Fruit fly (Drosophila melanogaster) whole organism, embryonic: ENCODE results near the gene CG7963.

Experiments used
- Bdp1 ChIP-seq: fragments of 200-800 bp; sonication (Bioruptor generic); optimal IDR thresholded peaks from 3 replicates; lab custom pipeline; 2016; ENCODE audit warnings: missing biosample characterization, missing genetic modification characterization
- Bteb2 ChIP-seq: fragments of 200-800 bp; sonication (Bioruptor generic); optimal IDR thresholded peaks from 2 replicates; lab custom pipeline; 2016; ENCODE audit warnings: missing biosample characterization, missing genetic modification characterization
- CG10565 ChIP-seq: fragments of 200-800 bp; sonication (Bioruptor generic); optimal IDR thresholded peaks from 3 replicates; lab custom pipeline; 2016; ENCODE audit warnings: missing biosample characterization, mild to moderate bottlenecking, missing genetic modification characterization
- CG11398 ChIP-seq: fragments of 200-800 bp; sonication (Bioruptor generic); optimal IDR thresholded peaks from 2 replicates; lab custom pipeline; 2016; ENCODE audit warnings: missing biosample characterization, missing genetic modification characterization
- CG13296 ChIP-seq: fragments of 200-800 bp; sonication (Bioruptor generic); optimal IDR thresholded peaks from 3 replicates; lab custom pipeline; 2018; ENCODE audit warnings: missing biosample characterization, mild to moderate bottlenecking, missing genetic modification characterization
- CG13624 ChIP-seq: fragments of 200-800 bp; sonication (Bioruptor generic); optimal IDR thresholded peaks from 2 replicates; lab custom pipeline; 2016; ENCODE audit warnings: missing biosample characterization, missing genetic modification characterization
- CG14860 ChIP-seq: fragments of 200-800 bp; sonication (Bioruptor generic); IDR thresholded peaks from 3 replicates; pipeline ENCODE4 v1.3.6; 2022; ENCODE audit warnings: missing biosample characterization, missing genetic modification characterization; ENCODE audit not compliant: partially characterized antibody
- CG15601 ChIP-seq: fragments of 200-800 bp; sonication (Bioruptor generic); optimal IDR thresholded peaks from 3 replicates; lab custom pipeline; 2019; ENCODE audit warnings: missing biosample characterization, mild to moderate bottlenecking, missing genetic modification characterization, moderate library complexity
- CG17385 ChIP-seq: fragments of 200-800 bp; sonication (Bioruptor generic); optimal IDR thresholded peaks from 3 replicates; lab custom pipeline; 2018; ENCODE audit warnings: missing biosample characterization, mild to moderate bottlenecking, missing genetic modification characterization
- CG17802 ChIP-seq: fragments of 200-800 bp; sonication (Bioruptor generic); optimal IDR thresholded peaks from 2 replicates; lab custom pipeline; 2018; ENCODE audit warnings: missing biosample characterization, mild to moderate bottlenecking, missing genetic modification characterization, moderate library complexity
- CG18011 ChIP-seq: fragments of 200-800 bp; sonication (Bioruptor generic); optimal IDR thresholded peaks from 2 replicates; lab custom pipeline; 2017; ENCODE audit warnings: missing biosample characterization, missing genetic modification characterization, mild to moderate bottlenecking, moderate library complexity, missing genotype
- CG18262 ChIP-seq: fragments of 200-800 bp; optimal IDR thresholded peaks from 3 replicates; lab custom pipeline; 2019; ENCODE audit warnings: missing biosample characterization, mild to moderate bottlenecking, missing genetic modification characterization, moderate library complexity
- CG18619 ChIP-seq: fragments of 200-800 bp; sonication (Bioruptor generic); optimal IDR thresholded peaks from 3 replicates; lab custom pipeline; 2017; ENCODE audit warnings: missing biosample characterization, mild to moderate bottlenecking, missing genetic modification characterization
- CG2120 ChIP-seq: fragments of 200-800 bp; sonication (Bioruptor generic); optimal IDR thresholded peaks from 3 replicates; lab custom pipeline; 2016; ENCODE audit warnings: missing biosample characterization, missing genetic modification characterization
- CG33213 ChIP-seq: fragments of 200-800 bp; sonication (Bioruptor generic); optimal IDR thresholded peaks from 3 replicates; lab custom pipeline; 2016; ENCODE audit warnings: missing biosample characterization, missing genetic modification characterization
- CG34422 ChIP-seq: fragments of 200-800 bp; sonication (Bioruptor generic); IDR thresholded peaks from 3 replicates; pipeline ENCODE4 v1.3.6; 2022; ENCODE audit warnings: missing biosample characterization, missing genetic modification characterization
- CG4617 ChIP-seq: fragments of 200-800 bp; sonication (Bioruptor generic); optimal IDR thresholded peaks from 3 replicates; lab custom pipeline; 2016; ENCODE audit warnings: missing biosample characterization, missing genetic modification characterization, borderline replicate concordance
- CG4730 ChIP-seq: fragments of 200-800 bp; sonication (Bioruptor generic); IDR thresholded peaks from 2 replicates; pipeline ENCODE4 v1.3.6; 2022; ENCODE audit warnings: missing biosample characterization, missing genetic modification characterization
- CG8478 ChIP-seq: fragments of >200 bp; optimal IDR thresholded peaks from 2 replicates; lab custom pipeline; 2018
- CG9932 ChIP-seq: fragments of 200-800 bp; sonication (Bioruptor generic); IDR thresholded peaks from 2 replicates; pipeline ENCODE4 v1.3.6; 2022; ENCODE audit warnings: missing biosample characterization, missing genetic modification characterization
- Dad ChIP-seq: fragments of 200-800 bp; sonication (Bioruptor generic); optimal IDR thresholded peaks from 3 replicates; lab custom pipeline; 2016; ENCODE audit warnings: missing biosample characterization, missing genetic modification characterization
- Dref ChIP-seq: fragments of 200-800 bp; sonication (Bioruptor generic); IDR thresholded peaks from 2 replicates; pipeline ENCODE4 v1.3.6; 2022; ENCODE audit warnings: missing biosample characterization, missing genetic modification characterization
- Ets65A ChIP-seq: fragments of 200-800 bp; sonication (Bioruptor generic); peaks from one replicate; lab custom pipeline; 2016; ENCODE audit warnings: missing biosample characterization, missing genetic modification characterization
- Hr78 ChIP-seq, 2 experiments: fragments of 200-800 bp in 1 of 2; fragments of >200 bp in 1 of 2; sonication (Bioruptor generic) in 1 of 2; optimal IDR thresholded peaks; 2 replicates each; lab custom pipeline; 2017 to 2019; ENCODE audit warnings: missing biosample characterization in 2 of 2, missing genetic modification characterization in 2 of 2, mild to moderate bottlenecking in 1 of 2, moderate library complexity in 1 of 2
- Oli ChIP-seq: fragments of 200-800 bp; sonication (Bioruptor generic); optimal IDR thresholded peaks from 2 replicates; lab custom pipeline; 2018; ENCODE audit warnings: missing biosample characterization, mild to moderate bottlenecking, missing genetic modification characterization, moderate library complexity
- Poxn ChIP-seq: fragments of 200-800 bp; sonication (Bioruptor generic); IDR thresholded peaks from 2 replicates; pipeline ENCODE4 v1.3.6; 2022; ENCODE audit warnings: missing biosample characterization, missing genetic modification characterization
- Ptx1 ChIP-seq: fragments of 200-800 bp; sonication (Bioruptor generic); IDR thresholded peaks from 2 replicates; pipeline ENCODE4 v1.3.6; 2022; ENCODE audit warnings: missing biosample characterization, missing genetic modification characterization
- Scr ChIP-seq: fragments of 200-800 bp; sonication (Bioruptor generic); IDR thresholded peaks from 2 replicates; pipeline ENCODE4 v1.3.6; 2022; ENCODE audit warnings: missing biosample characterization, missing genetic modification characterization; ENCODE audit not compliant: partially characterized antibody
- Vsx1 ChIP-seq: fragments of 200-800 bp; sonication (Bioruptor generic); optimal IDR thresholded peaks from 2 replicates; lab custom pipeline; 2017; ENCODE audit warnings: missing biosample characterization, mild to moderate bottlenecking, missing genetic modification characterization, missing genetic modification reagents
- YL-1 ChIP-seq: fragments of 200-800 bp; sonication (Bioruptor generic); optimal IDR thresholded peaks from 3 replicates; lab custom pipeline; 2017; ENCODE audit warnings: missing biosample characterization, mild to moderate bottlenecking, missing genetic modification characterization
- ase ChIP-seq: fragments of 200-800 bp; sonication (Bioruptor generic); IDR thresholded peaks from 3 replicates; pipeline ENCODE4 v1.3.6; 2022; ENCODE audit warnings: missing biosample characterization, missing genetic modification characterization
- ash1 ChIP-seq: fragments of 200-800 bp; sonication (Bioruptor generic); optimal IDR thresholded peaks from 2 replicates; lab custom pipeline; 2018; ENCODE audit warnings: missing biosample characterization, mild to moderate bottlenecking, missing genetic modification characterization
- bigmax ChIP-seq: fragments of 200-800 bp; sonication (Bioruptor generic); optimal IDR thresholded peaks from 2 replicates; lab custom pipeline; 2018; ENCODE audit warnings: missing biosample characterization, mild to moderate bottlenecking, missing genetic modification characterization
- bowl ChIP-seq: fragments of 200-800 bp; sonication (Bioruptor generic); IDR thresholded peaks from 2 replicates; pipeline ENCODE4 v1.3.6; 2022; ENCODE audit warnings: missing biosample characterization, missing genetic modification characterization
- dmrt99B ChIP-seq: fragments of 200-800 bp; sonication (Bioruptor generic); optimal IDR thresholded peaks from 2 replicates; lab custom pipeline; 2018; ENCODE audit warnings: missing biosample characterization, mild to moderate bottlenecking, missing genetic modification characterization, moderate library complexity
- en ChIP-seq: fragments of 200-800 bp; sonication (Bioruptor generic); optimal IDR thresholded peaks from 2 replicates; lab custom pipeline; 2016; ENCODE audit warnings: missing biosample characterization, missing genetic modification characterization
- fd96Cb ChIP-seq: fragments of 200-800 bp; sonication (Bioruptor generic); optimal IDR thresholded peaks from 2 replicates; lab custom pipeline; 2018; ENCODE audit warnings: missing biosample characterization, mild to moderate bottlenecking, missing genetic modification characterization, moderate library complexity
- gfzf ChIP-seq: fragments of 200-800 bp; sonication (Bioruptor generic); optimal IDR thresholded peaks from 2 replicates; lab custom pipeline; 2016; ENCODE audit warnings: missing biosample characterization, mild to moderate bottlenecking, missing genetic modification characterization, moderate library complexity
- gsb-n ChIP-seq: fragments of 200-800 bp; sonication (Bioruptor generic); optimal IDR thresholded peaks from 3 replicates; lab custom pipeline; 2018; ENCODE audit warnings: missing biosample characterization, mild to moderate bottlenecking, missing genetic modification characterization
- jing ChIP-seq: fragments of 200-800 bp; sonication (Bioruptor generic); optimal IDR thresholded peaks from 2 replicates; lab custom pipeline; 2018; ENCODE audit warnings: missing biosample characterization, mild to moderate bottlenecking, missing genetic modification characterization
- lola ChIP-seq, 3 experiments: fragments of >200 bp in 2 of 3; fragments of 200-800 bp in 1 of 3; sonication (Bioruptor generic) in 1 of 3; optimal IDR thresholded peaks; 2 replicates each; lab custom pipeline; 2017 to 2019; ENCODE audit warnings: missing biosample characterization in 3 of 3, missing genetic modification characterization in 3 of 3, mild to moderate bottlenecking in 1 of 3, moderate library complexity in 1 of 3
- org-1 ChIP-seq: fragments of 200-800 bp; sonication (Bioruptor generic); optimal IDR thresholded peaks from 2 replicates; lab custom pipeline; 2017; ENCODE audit warnings: missing biosample characterization, missing genetic modification characterization
- peb ChIP-seq: fragments of 200-800 bp; sonication (Bioruptor generic); IDR thresholded peaks from 2 replicates; pipeline ENCODE4 v1.3.6; 2022; ENCODE audit warnings: missing biosample characterization, missing genetic modification characterization
- rib ChIP-seq: fragments of 200-800 bp; sonication (Bioruptor generic); IDR thresholded peaks from 2 replicates; pipeline ENCODE4 v1.3.6; 2022; ENCODE audit warnings: missing biosample characterization, missing genetic modification characterization
- seq ChIP-seq: fragments of 200-800 bp; sonication (Bioruptor generic); IDR thresholded peaks from 2 replicates; pipeline ENCODE4 v1.3.6; 2022; ENCODE audit warnings: missing biosample characterization, missing genetic modification characterization
- sim ChIP-seq: fragments of 200-800 bp; sonication (Bioruptor generic); IDR thresholded peaks from 2 replicates; pipeline ENCODE4 v1.3.6; 2022; ENCODE audit warnings: missing biosample characterization, missing genetic modification characterization
- sqz ChIP-seq: fragments of 200-800 bp; sonication (Bioruptor generic); optimal IDR thresholded peaks from 3 replicates; lab custom pipeline; 2018; ENCODE audit warnings: missing biosample characterization, mild to moderate bottlenecking, missing genetic modification characterization
- ssp ChIP-seq: fragments of 200-800 bp; sonication (Bioruptor generic); IDR thresholded peaks from 2 replicates; pipeline ENCODE4 v1.3.6; 2022; ENCODE audit warnings: missing biosample characterization, missing genetic modification characterization
- tll ChIP-seq, 2 experiments: fragments of 200-800 bp in 1 of 2; fragments of >200 bp in 1 of 2; sonication (Bioruptor generic) in 1 of 2; optimal IDR thresholded peaks; 2 replicates each; lab custom pipeline; 2017 to 2019; ENCODE audit warnings: missing biosample characterization in 2 of 2, missing genetic modification characterization in 2 of 2, mild to moderate bottlenecking in 1 of 2, moderate library complexity in 1 of 2

CG7963 gene

dm6 chr3R:8333768-8334470, 28.7 kb upstream of the CG7963 start, which contains the start of gene Poxm (continued):
- TF ChIP-seq fd96Cb (peak; percentile 95), CG17385 (GFP tag; lab: Kevin White, UChicago) (peak; percentile 82), rib (GFP tag; lab: Robert Waterston, UW) (no peak), CG14860 (GFP tag; lab: Robert Waterston, UW) (no peak), CG4730 (GFP tag; lab: Robert Waterston, UW) (peak; percentile 82), CG2120 (peak; percentile 71), bigmax (GFP tag; lab: Kevin White, UChicago) (no peak), Oli (peak; percentile 95), CG34422 (GFP tag; lab: Robert Waterston, UW) (peak; percentile 89), peb (GFP tag; lab: Robert Waterston, UW) (peak; percentile 73), Scr (GFP tag; lab: Robert Waterston, UW) (no peak; the same call in 1 of the 2 replicates), CG8478 (lab: Kevin White, UChicago) (peak; percentile 91), CG11398 (GFP tag; lab: Kevin White, UChicago) (no peak), Hr78 (GFP tag; optimal IDR thresholded peaks at IDR 0.05; lab: Kevin White, UChicago) (peak in 1 of 2 experiments; percentile 83), tll (GFP tag; optimal IDR thresholded peaks at IDR 0.05; lab: Kevin White, UChicago) (no peak), org-1 (GFP tag; lab: Kevin White, UChicago) (peak; percentile 87), CG10565 (GFP tag; lab: Kevin White, UChicago) (peak; percentile 33), CG13624 (GFP tag; lab: Kevin White, UChicago) (peak; percentile 68), Poxn (GFP tag; lab: Robert Waterston, UW) (no peak), Ptx1 (peak; percentile 94), sim (GFP tag; lab: Robert Waterston, UW) (peak; percentile 58; the same call in 1 of the 2 replicates), Vsx1 (GFP tag; lab: Kevin White, UChicago) (peak; percentile 69), bowl (GFP tag; lab: Robert Waterston, UW) (no peak), en (GFP tag; lab: Kevin White, UChicago) (no peak), ssp (GFP tag; lab: Robert Waterston, UW) (peak; percentile 89), CG9932 (GFP tag; lab: Robert Waterston, UW) (peak; percentile 71), CG13296 (GFP tag; lab: Kevin White, UChicago) (peak; percentile 80), Bteb2 (GFP tag; lab: Kevin White, UChicago) (peak; percentile 19), YL-1 (GFP tag; lab: Kevin White, UChicago) (peak; percentile 21), Ets65A (peak; percentile 98), CG15601 (tag; lab: Kevin White, UChicago) (peak; percentile 89), CG18619 (peak; percentile 88), sqz (peak; percentile 90), ash1 (GFP tag; lab: Kevin White, UChicago) (no peak), gfzf (GFP tag; lab: Kevin White, UChicago) (no peak), ase (peak; percentile 79), jing (GFP tag; lab: Kevin White, UChicago) (peak; percentile 58), CG17802 (tag; lab: Kevin White, UChicago) (peak; percentile 64), Dad (GFP tag; lab: Kevin White, UChicago) (peak; percentile 75), dmrt99B (tag; lab: Kevin White, UChicago) (peak; percentile 95), CG18011 (GFP tag; lab: Kevin White, UChicago) (no peak), CG33213 (GFP tag; lab: Kevin White, UChicago) (peak; percentile 21), seq (GFP tag; lab: Robert Waterston, UW) (peak; percentile 78), gsb-n (tag; lab: Kevin White, UChicago) (peak; percentile 88), Dref (GFP tag; lab: Robert Waterston, UW) (no peak), CG4617 (GFP tag; lab: Kevin White, UChicago) (peak; percentile 63), Bdp1 (GFP tag; lab: Kevin White, UChicago) (peak; percentile 44), lola (GFP tag; optimal IDR thresholded peaks at IDR 0.05; lab: Kevin White, UChicago) (peak in 2 of 3 experiments; percentile 56 to 96), CG18262 (peak; percentile 97)
